Worm (Caenorhabditis elegans) whole organism, midembryonic: Measurements from ENCODE around the gene col-142.

Experiments used
- T22C8.4 ChIP-seq: fragments of 200-800 bp; sonication (Bioruptor generic); IDR thresholded peaks from 2 replicates; pipeline ENCODE4 v1.3.6; 2022; ENCODE audit warnings: missing genetic modification characterization, missing compliant biosample characterization
- cog-1 ChIP-seq: sonication (generic microtip); optimal IDR thresholded peaks from 2 replicates; lab custom pipeline; 2016; ENCODE audit warnings: missing genetic modification characterization, missing compliant biosample characterization
- flt-1 ChIP-seq: fragments of 200-800 bp; sonication (Bioruptor generic); IDR thresholded peaks from 2 replicates; pipeline ENCODE4 v1.3.6; 2022; ENCODE audit warnings: missing genetic modification characterization, missing compliant biosample characterization
- klf-2 ChIP-seq: fragments of 200-800 bp; sonication (Bioruptor generic); conservative IDR thresholded peaks from 2 replicates; pipeline ENCODE4 v1.3.6; 2022; ENCODE audit warnings: missing genetic modification reagents, missing genetic modification characterization, missing compliant biosample characterization
- med-1 ChIP-seq: sonication (generic microtip); optimal IDR thresholded peaks from 2 replicates; lab custom pipeline; 2017; ENCODE audit warnings: missing genetic modification characterization, mild to moderate bottlenecking, missing compliant biosample characterization, antibody characterized with exemption, missing genetic modification reagents; ENCODE audit not compliant: insufficient read depth
- ref-1 ChIP-seq: fragments of 200-800 bp; sonication (Bioruptor generic); conservative IDR thresholded peaks from 2 replicates; pipeline ENCODE4 v1.3.6; 2022; ENCODE audit warnings: missing genetic modification reagents, missing genetic modification characterization, missing compliant biosample characterization
- tab-1 ChIP-seq: fragments of 200-800 bp; sonication (Bioruptor generic); IDR thresholded peaks from 2 replicates; pipeline ENCODE4 v1.3.6; 2022; ENCODE audit warnings: missing genetic modification characterization, missing compliant biosample characterization
- ztf-23 ChIP-seq: fragments of 200-800 bp; sonication (Bioruptor generic); IDR thresholded peaks from 2 replicates; pipeline ENCODE4 v1.3.6; 2022; ENCODE audit warnings: missing genetic modification reagents, missing genetic modification characterization, missing compliant biosample characterization
- ztf-29 ChIP-seq: fragments of 200-800 bp; sonication (Bioruptor generic); IDR thresholded peaks from 2 replicates; pipeline ENCODE4 v1.3.6; 2022; ENCODE audit warnings: missing genetic modification reagents, missing genetic modification characterization, missing compliant biosample characterization

DNA sequence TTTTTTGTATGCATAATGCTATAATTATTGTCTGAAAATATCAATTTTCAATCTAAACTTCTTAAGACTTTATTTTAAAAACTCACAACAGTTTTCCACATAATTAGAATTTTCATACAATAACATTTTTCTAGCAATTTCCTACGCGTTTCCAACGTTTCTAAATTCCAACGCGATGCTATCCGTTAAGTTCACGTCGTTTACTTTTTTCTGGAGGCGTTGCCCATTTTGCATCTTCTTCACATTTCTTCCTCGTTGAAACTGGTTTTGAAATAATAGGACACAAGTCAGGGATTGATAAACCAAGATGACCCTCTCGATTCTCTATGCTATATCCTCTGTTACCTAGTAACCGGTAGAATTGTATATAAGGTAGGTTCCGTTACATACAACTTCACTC, 4.3 kb downstream of the col-142 start, which contains the start of the genes T15B7.14 and col-143:
- TF ChIP-seq ztf-29 (GFP tag; lab: Robert Waterston, UW) (no peak), klf-2 (no peak), T22C8.4 (no peak), flt-1 (GFP tag; lab: Robert Waterston, UW) (no peak), ztf-23 (no peak), ref-1 (no peak), med-1 (GFP tag; lab: Kevin White, UChicago) (no peak), tab-1 (GFP tag; lab: Robert Waterston, UW) (no peak), cog-1 (tag; lab: Kevin White, UChicago) (no peak)
